Fruit fly (Drosophila melanogaster) whole organism, embryonic: ENCODE data around the gene CG16790.

Experiments used
- Bdp1 ChIP-seq: fragments of 200-800 bp; sonication (Bioruptor generic); optimal IDR thresholded peaks from 3 replicates; lab custom pipeline; 2016; ENCODE audit warnings: missing biosample characterization, missing genetic modification characterization
- Bgb ChIP-seq: fragments of 200-800 bp; sonication (Bioruptor generic); IDR thresholded peaks from 2 replicates; pipeline ENCODE4 v1.3.6; 2022; ENCODE audit warnings: missing biosample characterization, missing genetic modification characterization; ENCODE audit not compliant: partially characterized antibody
- Blimp-1 ChIP-seq: fragments of 200-800 bp; sonication (Bioruptor generic); optimal IDR thresholded peaks from 3 replicates; lab custom pipeline; 2018; ENCODE audit warnings: missing biosample characterization, missing genetic modification characterization, mild to moderate bottlenecking, moderate library complexity, missing genetic modification reagents
- CG10366 ChIP-seq: fragments of 200-800 bp; sonication (Bioruptor generic); IDR thresholded peaks from 2 replicates; pipeline ENCODE4 v1.3.6; 2022; ENCODE audit warnings: missing biosample characterization, missing genetic modification characterization
- CG10543 ChIP-seq: fragments of 200-800 bp; sonication (Bioruptor generic); optimal IDR thresholded peaks from 3 replicates; lab custom pipeline; 2017; ENCODE audit warnings: missing biosample characterization, mild to moderate bottlenecking, missing genetic modification characterization, moderate library complexity
- CG10979 ChIP-seq: fragments of 200-800 bp; sonication (Bioruptor generic); optimal IDR thresholded peaks from 2 replicates; lab custom pipeline; 2018; ENCODE audit warnings: missing biosample characterization, mild to moderate bottlenecking, missing genetic modification characterization, moderate library complexity
- CG11085 ChIP-seq: fragments of 200-800 bp; sonication (Bioruptor generic); IDR thresholded peaks from 2 replicates; pipeline ENCODE4 v1.3.6; 2022; ENCODE audit warnings: missing biosample characterization, missing genetic modification characterization
- CG11247 ChIP-seq: fragments of 200-800 bp; sonication (Bioruptor generic); IDR thresholded peaks from 2 replicates; pipeline ENCODE4 v1.3.6; 2022; ENCODE audit warnings: missing biosample characterization, missing genetic modification characterization
- CG12071 ChIP-seq: fragments of 200-800 bp; sonication (Bioruptor generic); optimal IDR thresholded peaks from 3 replicates; lab custom pipeline; 2018; ENCODE audit warnings: missing biosample characterization, mild to moderate bottlenecking, missing genetic modification characterization
- CG12104 ChIP-seq: fragments of 200-800 bp; sonication (Bioruptor generic); optimal IDR thresholded peaks from 3 replicates; lab custom pipeline; 2016; ENCODE audit warnings: missing biosample characterization, missing genetic modification characterization
- CG12155 ChIP-seq: fragments of 200-800 bp; sonication (Bioruptor generic); optimal IDR thresholded peaks from 3 replicates; lab custom pipeline; 2016; ENCODE audit warnings: missing biosample characterization, missing genetic modification characterization
- CG1603 ChIP-seq: fragments of 200-800 bp; sonication (Bioruptor generic); optimal IDR thresholded peaks from 2 replicates; lab custom pipeline; 2019; ENCODE audit warnings: missing biosample characterization, mild to moderate bottlenecking, missing genetic modification characterization, moderate library complexity
- CG17829 ChIP-seq: fragments of 200-800 bp; optimal IDR thresholded peaks from 2 replicates; lab custom pipeline; 2019; ENCODE audit warnings: missing biosample characterization, mild to moderate bottlenecking, missing genetic modification characterization, moderate library complexity
- CG18599 ChIP-seq: fragments of 200-800 bp; sonication (Bioruptor generic); optimal IDR thresholded peaks from 3 replicates; lab custom pipeline; 2017; ENCODE audit warnings: missing biosample characterization, missing genetic modification characterization, mild to moderate bottlenecking, moderate library complexity, missing genetic modification reagents
- CG2199 ChIP-seq: fragments of 200-800 bp; sonication (Bioruptor generic); IDR thresholded peaks from 3 replicates; pipeline ENCODE4 v1.3.6; 2022; ENCODE audit warnings: missing biosample characterization, missing genetic modification characterization
- CG2202 ChIP-seq: fragments of 200-800 bp; sonication (Bioruptor generic); optimal IDR thresholded peaks from 2 replicates; lab custom pipeline; 2018; ENCODE audit warnings: missing biosample characterization, mild to moderate bottlenecking, missing genetic modification characterization
- CG32767 ChIP-seq: fragments of 200-800 bp; sonication (Bioruptor generic); IDR thresholded peaks from 2 replicates; pipeline ENCODE4 v1.3.6; 2022; ENCODE audit warnings: missing biosample characterization, missing genetic modification characterization
- CG33213 ChIP-seq: fragments of 200-800 bp; sonication (Bioruptor generic); optimal IDR thresholded peaks from 3 replicates; lab custom pipeline; 2016; ENCODE audit warnings: missing biosample characterization, missing genetic modification characterization
- CG34422 ChIP-seq: fragments of 200-800 bp; sonication (Bioruptor generic); IDR thresholded peaks from 3 replicates; pipeline ENCODE4 v1.3.6; 2022; ENCODE audit warnings: missing biosample characterization, missing genetic modification characterization
- CG4282 ChIP-seq: fragments of 200-800 bp; sonication (Bioruptor generic); optimal IDR thresholded peaks from 2 replicates; lab custom pipeline; 2016; ENCODE audit warnings: missing biosample characterization, missing genetic modification characterization
- CG4328 ChIP-seq: fragments of 200-800 bp; sonication (Bioruptor generic); optimal IDR thresholded peaks from 3 replicates; lab custom pipeline; 2017; ENCODE audit warnings: missing biosample characterization, missing genetic modification reagents, missing genetic modification characterization
- CG4707 ChIP-seq: fragments of 200-800 bp; sonication (Bioruptor generic); optimal IDR thresholded peaks from 2 replicates; lab custom pipeline; 2018; ENCODE audit warnings: missing biosample characterization, mild to moderate bottlenecking, missing genetic modification characterization, moderate library complexity
- CG6272 ChIP-seq: fragments of 200-800 bp; sonication (Bioruptor generic); IDR thresholded peaks from 2 replicates; pipeline ENCODE4 v1.3.6; 2022; ENCODE audit warnings: missing biosample characterization, missing genetic modification characterization
- CG8290 ChIP-seq, 3 experiments: fragments of 200-800 bp; sonication (Bioruptor generic); optimal IDR thresholded peaks; 2 replicates each; lab custom pipeline; 2016 to 2019; ENCODE audit warnings: missing biosample characterization in 3 of 3, missing genetic modification characterization in 3 of 3, mild to moderate bottlenecking in 2 of 3, moderate library complexity in 1 of 3
- CG8924 ChIP-seq: fragments of 200-800 bp; optimal IDR thresholded peaks from 3 replicates; lab custom pipeline; 2019; ENCODE audit warnings: missing biosample characterization, mild to moderate bottlenecking, missing genetic modification characterization, moderate library complexity
- CG9727 ChIP-seq: fragments of 200-800 bp; sonication (Bioruptor generic); optimal IDR thresholded peaks from 3 replicates; lab custom pipeline; 2017; ENCODE audit warnings: missing biosample characterization, mild to moderate bottlenecking, missing genetic modification characterization
- CG9797 ChIP-seq: fragments of 200-800 bp; sonication (Bioruptor generic); optimal IDR thresholded peaks from 3 replicates; lab custom pipeline; 2018; ENCODE audit warnings: missing biosample characterization, mild to moderate bottlenecking, missing genetic modification characterization
- CG9817 ChIP-seq: fragments of 200-800 bp; sonication (Bioruptor generic); optimal IDR thresholded peaks from 2 replicates; lab custom pipeline; 2018; ENCODE audit warnings: missing biosample characterization, mild to moderate bottlenecking, missing genetic modification characterization, moderate library complexity
- CTCF ChIP-seq: fragments of 200-800 bp; sonication (Bioruptor generic); optimal IDR thresholded peaks from 2 replicates; lab custom pipeline; 2017; ENCODE audit warnings: missing biosample characterization, mild to moderate bottlenecking, missing genetic modification characterization, moderate library complexity
- Chrac-16 ChIP-seq: fragments of 200-800 bp; sonication (Bioruptor generic); optimal IDR thresholded peaks from 3 replicates; lab custom pipeline; 2016; ENCODE audit warnings: missing biosample characterization, missing genetic modification characterization
- CkIIα-i1 ChIP-seq: fragments of 200-800 bp; sonication (Bioruptor generic); IDR thresholded peaks from 2 replicates; pipeline ENCODE4 v1.3.6; 2022; ENCODE audit warnings: missing biosample characterization, missing genetic modification characterization
- Dfd ChIP-seq, 2 experiments: fragments of >200 bp; optimal IDR thresholded peaks; 2 replicates each; lab custom pipeline; 2017; ENCODE audit warnings: missing biosample characterization in 2 of 2, missing genetic modification characterization in 2 of 2
- Fer1 ChIP-seq: fragments of 200-800 bp; sonication (Bioruptor generic); optimal IDR thresholded peaks from 2 replicates; lab custom pipeline; 2017; ENCODE audit warnings: missing biosample characterization, mild to moderate bottlenecking, missing genetic modification characterization
- Hr3 ChIP-seq: fragments of 200-800 bp; sonication (Bioruptor generic); optimal IDR thresholded peaks from 3 replicates; lab custom pipeline; 2016; ENCODE audit warnings: missing biosample characterization, missing genetic modification characterization
- TFAM ChIP-seq: fragments of 200-800 bp; sonication (Bioruptor generic); optimal IDR thresholded peaks from 2 replicates; lab custom pipeline; 2017; ENCODE audit warnings: missing biosample characterization, missing genetic modification characterization, inconsistent platforms
- ab ChIP-seq: fragments of 200-800 bp; sonication (Bioruptor generic); optimal IDR thresholded peaks from 2 replicates; lab custom pipeline; 2016; ENCODE audit warnings: missing biosample characterization, missing genetic modification characterization
- aop ChIP-seq: fragments of 200-800 bp; sonication (Bioruptor generic); IDR thresholded peaks from 2 replicates; pipeline ENCODE4 v1.3.6; 2022; ENCODE audit warnings: missing biosample characterization, missing genetic modification characterization
- bbx ChIP-seq: fragments of 200-800 bp; sonication (Bioruptor generic); IDR thresholded peaks from 2 replicates; pipeline ENCODE4 v1.3.6; 2022; ENCODE audit warnings: missing biosample characterization, missing genetic modification characterization; ENCODE audit not compliant: partially characterized antibody
- btn ChIP-seq: fragments of 200-800 bp; sonication (Bioruptor generic); optimal IDR thresholded peaks from 2 replicates; lab custom pipeline; 2016; ENCODE audit warnings: missing biosample characterization, missing genetic modification characterization
- dysf ChIP-seq: fragments of 200-800 bp; sonication (Bioruptor generic); IDR thresholded peaks from 3 replicates; pipeline ENCODE4 v1.3.6; 2022; ENCODE audit warnings: missing biosample characterization, missing genetic modification characterization
- emc ChIP-seq: fragments of 200-800 bp; sonication (Bioruptor generic); optimal IDR thresholded peaks from 2 replicates; lab custom pipeline; 2016; ENCODE audit warnings: missing biosample characterization, missing genetic modification characterization
- gcm2 ChIP-seq: fragments of 200-800 bp; sonication (Bioruptor generic); optimal IDR thresholded peaks from 2 replicates; lab custom pipeline; 2016; ENCODE audit warnings: missing biosample characterization, missing genetic modification characterization
- grau ChIP-seq: fragments of 200-800 bp; optimal IDR thresholded peaks from 3 replicates; lab custom pipeline; 2019; ENCODE audit warnings: missing biosample characterization, mild to moderate bottlenecking, missing genetic modification characterization, moderate library complexity
- insv ChIP-seq, 2 experiments: fragments of 200-800 bp; sonication (Bioruptor generic); optimal IDR thresholded peaks; 3 replicates each; lab custom pipeline; 2016 to 2018; ENCODE audit warnings: missing biosample characterization in 2 of 2, missing genetic modification characterization in 2 of 2
- kni ChIP-seq: fragments of 200-800 bp; sonication (Bioruptor generic); optimal IDR thresholded peaks from 3 replicates; lab custom pipeline; 2017; ENCODE audit warnings: mild to moderate bottlenecking, missing biosample characterization, missing genetic modification reagents, missing genetic modification characterization
- odd ChIP-seq: fragments of 200-800 bp; sonication (Bioruptor generic); optimal IDR thresholded peaks from 2 replicates; lab custom pipeline; 2017; ENCODE audit warnings: missing biosample characterization, mild to moderate bottlenecking, missing genetic modification characterization
- pb ChIP-seq: fragments of 200-800 bp; sonication (Bioruptor generic); optimal IDR thresholded peaks from 3 replicates; lab custom pipeline; 2016; ENCODE audit warnings: missing biosample characterization, missing genetic modification characterization
- sd ChIP-seq: fragments of 200-800 bp; sonication (Bioruptor generic); optimal IDR thresholded peaks from 3 replicates; lab custom pipeline; 2018; ENCODE audit warnings: missing biosample characterization, mild to moderate bottlenecking, missing genetic modification characterization, moderate library complexity
- sima ChIP-seq: fragments of 200-800 bp; sonication (Bioruptor generic); optimal IDR thresholded peaks from 2 replicates; lab custom pipeline; 2016; ENCODE audit warnings: missing biosample characterization, missing genetic modification characterization
- wek ChIP-seq: fragments of 200-800 bp; sonication (Bioruptor generic); optimal IDR thresholded peaks from 3 replicates; lab custom pipeline; 2018; ENCODE audit warnings: missing biosample characterization, mild to moderate bottlenecking, missing genetic modification characterization, moderate library complexity
- zen2 ChIP-seq: fragments of 200-800 bp; sonication (Bioruptor generic); IDR thresholded peaks from 3 replicates; pipeline ENCODE4 v1.3.6; 2022; ENCODE audit warnings: missing biosample characterization, missing genetic modification characterization; ENCODE audit not compliant: partially characterized antibody

CG16790 gene

DNA sequence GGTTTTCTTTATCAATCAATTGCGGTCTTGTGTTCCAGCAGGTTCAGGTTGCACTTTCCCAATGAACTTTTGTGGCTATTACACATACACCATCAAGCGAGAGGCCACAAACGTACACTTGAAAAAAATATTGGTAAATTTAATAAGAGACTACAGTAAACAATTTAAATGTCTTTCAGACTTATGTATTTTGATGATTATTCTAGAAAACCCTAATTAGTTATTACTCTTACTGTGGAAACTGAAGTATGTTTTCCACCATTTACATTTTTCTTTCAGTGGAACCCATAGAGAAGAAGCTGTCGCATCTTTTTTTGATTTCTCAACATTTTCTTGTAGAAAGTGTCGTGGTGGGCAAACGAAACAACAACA is 35.9 kb downstream of the CG16790 start (continued):
- TF ChIP-seq emc (GFP tag; lab: Kevin White, UChicago) (peak; percentile 86), wek (GFP tag; lab: Kevin White, UChicago) (peak; percentile 74), CG34422 (GFP tag; lab: Robert Waterston, UW) (peak; percentile 90), CG17829 (peak; percentile 95), CG4707 (GFP tag; lab: Kevin White, UChicago) (peak; percentile 85), CG9727 (GFP tag; lab: Kevin White, UChicago) (peak; percentile 85), pb (GFP tag; lab: Kevin White, UChicago) (peak; percentile 84), CG11085 (GFP tag; lab: Robert Waterston, UW) (peak; percentile 78), dysf (GFP tag; lab: Robert Waterston, UW) (peak; percentile 91), btn (GFP tag; lab: Kevin White, UChicago) (peak; percentile 87), Chrac-16 (GFP tag; lab: Kevin White, UChicago) (peak; percentile 83), CG10979 (tag; lab: Kevin White, UChicago) (peak; percentile 96), CG12155 (GFP tag; lab: Kevin White, UChicago) (peak; percentile 89), CG11247 (peak; percentile 81), CG10543 (GFP tag; lab: Kevin White, UChicago) (no peak), CG18599 (GFP tag; lab: Kevin White, UChicago) (peak; percentile 87), CG32767 (peak; percentile 74; the same call in 1 of the 2 replicates), sima (peak; percentile 85), CG8924 (tag; lab: Kevin White, UChicago) (peak; percentile 96), CG12104 (GFP tag; lab: Kevin White, UChicago) (peak; percentile 81), CG4328 (GFP tag; lab: Kevin White, UChicago) (peak; percentile 86), CG9817 (tag; lab: Kevin White, UChicago) (peak; percentile 91), CG8290 (GFP tag; optimal IDR thresholded peaks at IDR 0.05; lab: Kevin White, UChicago) (peak; percentile 77), CG8290 (tag; optimal IDR thresholded peaks at IDR 0.05; lab: Kevin White, UChicago) (peak in 1 of 2 experiments; percentile 66), Bgb (no peak), CG33213 (GFP tag; lab: Kevin White, UChicago) (peak; percentile 75), TFAM (peak; percentile 65), grau (tag; lab: Kevin White, UChicago) (peak; percentile 91), Blimp-1 (GFP tag; lab: Kevin White, UChicago) (peak; percentile 96), odd (GFP tag; lab: Kevin White, UChicago) (peak; percentile 86), CG2199 (GFP tag; lab: Robert Waterston, UW) (peak; percentile 83; the same call in 2 of the 3 replicates), Bdp1 (GFP tag; lab: Kevin White, UChicago) (peak; percentile 77), aop (GFP tag; lab: Robert Waterston, UW) (peak; percentile 81), kni (GFP tag; lab: Kevin White, UChicago) (no peak), gcm2 (GFP tag; lab: Kevin White, UChicago) (peak; percentile 50), CG4282 (GFP tag; lab: Kevin White, UChicago) (peak; percentile 51), Fer1 (peak; percentile 78), CG12071 (GFP tag; lab: Kevin White, UChicago) (peak; percentile 87), CTCF (peak; percentile 65), insv (GFP tag; optimal IDR thresholded peaks at IDR 0.05; lab: Kevin White, UChicago) (no peak), bbx (GFP tag; lab: Robert Waterston, UW) (no peak), sd (tag; lab: Kevin White, UChicago) (peak; percentile 38), Dfd (GFP tag; optimal IDR thresholded peaks at IDR 0.05; lab: Kevin White, UChicago) (no peak), CkIIα-i1 (peak; percentile 39; the same call in 1 of the 2 replicates), CG9797 (GFP tag; lab: Kevin White, UChicago) (no peak), CG6272 (GFP tag; lab: Robert Waterston, UW) (peak; percentile 78), CG2202 (tag; lab: Kevin White, UChicago) (peak; percentile 87), CG1603 (tag; lab: Kevin White, UChicago) (peak; percentile 90), ab (GFP tag; lab: Kevin White, UChicago) (peak; percentile 50), CG10366 (GFP tag; lab: Robert Waterston, UW) (peak; percentile 93), Hr3 (GFP tag; lab: Kevin White, UChicago) (peak; percentile 92), zen2 (no peak)
